Worm (Caenorhabditis elegans) whole organism, early embryonic: ENCODE results near the gene srh-264.

Experiments used
- B0310.2 ChIP-seq: sonication (generic microtip); optimal IDR thresholded peaks from 2 replicates; lab custom pipeline; 2016; ENCODE audit warnings: mild to moderate bottlenecking, missing genetic modification characterization, missing compliant biosample characterization
- F13C5.2 ChIP-seq: sonication (generic microtip); optimal IDR thresholded peaks from 2 replicates; lab custom pipeline; 2017; ENCODE audit warnings: mild to moderate bottlenecking, missing genetic modification characterization, inconsistent platforms, missing compliant biosample characterization
- aly-1 ChIP-seq: sonication (generic microtip); optimal IDR thresholded peaks from 2 replicates; lab custom pipeline; 2016; ENCODE audit warnings: missing genetic modification characterization, missing compliant biosample characterization
- ama-1 ChIP-seq: fragments of 150-350 bp; optimal IDR thresholded peaks from 2 replicates; lab custom pipeline; 2014
- ceh-13 ChIP-seq: fragments of 200-800 bp; sonication (Bioruptor generic); optimal IDR thresholded peaks from 2 replicates; lab custom pipeline; 2018; ENCODE audit warnings: mild to moderate bottlenecking, missing genetic modification characterization, missing compliant biosample characterization
- ets-7 ChIP-seq: sonication (generic microtip); optimal IDR thresholded peaks from 2 replicates; lab custom pipeline; 2016; ENCODE audit warnings: missing genotype, missing genetic modification characterization, missing compliant biosample characterization
- flt-1 ChIP-seq: fragments of 200-800 bp; sonication (Bioruptor generic); IDR thresholded peaks from 2 replicates; pipeline ENCODE4 v1.3.6; 2022; ENCODE audit warnings: missing genetic modification characterization, missing compliant biosample characterization
- hnd-1 ChIP-seq: sonication (generic microtip); optimal IDR thresholded peaks from 2 replicates; lab custom pipeline; 2016; ENCODE audit warnings: missing genetic modification characterization, missing compliant biosample characterization
- scrt-1 ChIP-seq: fragments of 200-800 bp; sonication (Bioruptor generic); IDR thresholded peaks from 2 replicates; pipeline ENCODE4 v1.3.6; 2022; ENCODE audit warnings: missing genetic modification characterization, missing compliant biosample characterization
- sea-1 ChIP-seq: fragments of 200-800 bp; sonication (Bioruptor generic); conservative IDR thresholded peaks from 2 replicates; pipeline ENCODE4 v1.3.6; 2022; ENCODE audit warnings: missing genetic modification characterization, missing compliant biosample characterization
- tbx-37 ChIP-seq: fragments of 200-800 bp; sonication (Bioruptor generic); conservative IDR thresholded peaks from 2 replicates; pipeline ENCODE4 v1.3.6; 2022; ENCODE audit warnings: missing genetic modification reagents, missing genetic modification characterization, missing compliant biosample characterization

DNA sequence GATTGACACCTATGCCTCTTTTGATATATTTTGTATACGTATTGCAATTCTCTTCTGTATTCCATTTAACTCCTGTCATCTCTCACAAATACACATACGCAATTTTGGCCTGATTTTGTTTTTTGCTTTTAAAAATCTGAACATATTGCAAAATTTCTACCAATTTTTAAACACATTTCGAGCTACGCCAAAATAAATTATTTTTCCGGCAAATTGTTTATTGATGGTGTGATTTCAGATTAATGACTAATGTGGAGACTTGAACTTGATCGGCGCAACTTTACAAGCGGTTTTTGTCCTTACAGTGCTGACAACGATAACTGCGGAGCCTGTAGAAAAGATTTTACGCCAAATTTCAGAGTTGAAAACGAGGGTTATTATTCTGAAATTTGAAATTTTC, 16.8 kb upstream of the srh-264 start:
- no peak for TF ChIP-seq ama-1 (lab: Kevin White, UChicago)
- TF ChIP-seq ceh-13 (GFP tag; lab: Kevin White, UChicago): no peak
- TF ChIP-seq flt-1: no peak
- no peak for TF ChIP-seq ets-7 (tag; lab: Kevin White, UChicago)
- no peak for TF ChIP-seq sea-1
- TF ChIP-seq scrt-1 (GFP tag; lab: Robert Waterston, UW): no peak
- TF ChIP-seq tbx-37: no peak
- no peak for TF ChIP-seq B0310.2 (tag; lab: Kevin White, UChicago)
- no peak for TF ChIP-seq hnd-1 (tag; lab: Kevin White, UChicago)
- no peak for TF ChIP-seq aly-1 (tag; lab: Kevin White, UChicago)
- no peak for TF ChIP-seq F13C5.2 (tag; lab: Kevin White, UChicago)
